Fruit fly (Drosophila melanogaster): ENCODE data around the gene CG32638.

The CG32638 gene

DNA sequence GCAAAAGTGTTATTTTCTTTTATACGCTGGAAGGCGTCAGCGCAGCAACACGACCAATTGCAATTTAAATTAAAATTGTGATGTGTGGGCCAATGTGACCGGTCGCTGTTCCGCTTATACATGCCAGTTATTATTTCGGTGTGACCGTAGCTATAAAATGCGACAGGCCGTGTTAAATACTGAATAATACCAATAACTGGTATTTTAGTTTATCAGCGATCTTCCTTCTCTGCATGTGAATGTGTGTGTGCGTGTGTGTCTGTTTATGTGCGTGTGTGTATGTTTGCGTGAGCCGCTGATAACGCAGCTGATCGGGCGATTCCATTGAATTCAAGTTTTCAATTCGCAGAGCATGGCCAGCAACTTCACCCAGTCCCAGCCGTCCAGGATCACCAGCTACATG is at the start of gene CG32638, which contains the start of the genes CG15717 and MFS10 (continued):
- no peak for TF ChIP-seq CG8281 (tag; optimal IDR thresholded peaks at IDR 0.05)
- TF ChIP-seq CG13775 (GFP tag; optimal IDR thresholded peaks at IDR 0.05) = no peak
- TF ChIP-seq CG6813 (GFP tag; optimal IDR thresholded peaks at IDR 0.05) = no peak
- no peak for TF ChIP-seq Sry-β (GFP tag; optimal IDR thresholded peaks at IDR 0.05)
- TF ChIP-seq CG14441 (GFP tag; IDR thresholded peaks at IDR 0.05) = no peak
- TF ChIP-seq hbn (GFP tag; IDR thresholded peaks at IDR 0.05; ENCODE audit: partially characterized antibody) = peak; percentile 28; the same call in 1 of the 2 replicates
- no peak for TF ChIP-seq br (optimal IDR thresholded peaks at IDR 0.05)
- no peak for TF ChIP-seq CG10565 (GFP tag; optimal IDR thresholded peaks at IDR 0.05)
- TF ChIP-seq pros (GFP tag; optimal IDR thresholded peaks at IDR 0.05) = no peak
- TF ChIP-seq fu2 (GFP tag; optimal IDR thresholded peaks at IDR 0.05) = no peak
- TF ChIP-seq chn (GFP tag; optimal IDR thresholded peaks at IDR 0.05) = no peak
- no peak for TF ChIP-seq CG12744 (GFP tag; optimal IDR thresholded peaks at IDR 0.05)
- no peak for TF ChIP-seq lbe (GFP tag; optimal IDR thresholded peaks at IDR 0.05)
- no peak for TF ChIP-seq Xrp1 (GFP tag; IDR thresholded peaks at IDR 0.05)
- TF ChIP-seq CG11398 (GFP tag; optimal IDR thresholded peaks at IDR 0.05) = no peak
- peak; percentile 72 for TF ChIP-seq CG31365 (tag; optimal IDR thresholded peaks at IDR 0.05)
- TF ChIP-seq pita (GFP tag; optimal IDR thresholded peaks at IDR 0.05) = no peak
- TF ChIP-seq NFAT (GFP tag; IDR thresholded peaks at IDR 0.05) = no peak
- 0 out of 2 replicates have a peak, but pooled peaks have one; percentile 10 for TF ChIP-seq CG14014 (GFP tag; IDR thresholded peaks at IDR 0.05)
- no peak for TF ChIP-seq CG17385 (GFP tag; optimal IDR thresholded peaks at IDR 0.05)
- peak; percentile 33 for TF ChIP-seq CG2120 (GFP tag; optimal IDR thresholded peaks at IDR 0.05)
- no peak for TF ChIP-seq cwo (GFP tag; optimal IDR thresholded peaks at IDR 0.05)
- no peak for TF ChIP-seq psq (GFP tag; optimal IDR thresholded peaks at IDR 0.05)
- no peak for TF ChIP-seq CG4730 (GFP tag; IDR thresholded peaks at IDR 0.05)
- TF ChIP-seq eyg (GFP tag; optimal IDR thresholded peaks at IDR 0.05) = no peak
- peak; percentile 37 for TF ChIP-seq CG10267 (tag; optimal IDR thresholded peaks at IDR 0.05)
- TF ChIP-seq CG16779 (GFP tag; IDR thresholded peaks at IDR 0.05) = no peak
- no peak for TF ChIP-seq sisA (GFP tag; IDR thresholded peaks at IDR 0.05)
- no peak for TF ChIP-seq mam (GFP tag; optimal IDR thresholded peaks at IDR 0.05)
- no peak for TF ChIP-seq Doc3 (GFP tag; IDR thresholded peaks at IDR 0.05; ENCODE audit: partially characterized antibody)
- no peak for TF ChIP-seq CG16815 (GFP tag; optimal IDR thresholded peaks at IDR 0.05)
- TF ChIP-seq pum (GFP tag; optimal IDR thresholded peaks at IDR 0.05) = no peak
- no peak for TF ChIP-seq CG6175 (GFP tag; IDR thresholded peaks at IDR 0.05)
- TF ChIP-seq Oli (tag; optimal IDR thresholded peaks at IDR 0.05) = no peak
- no peak for TF ChIP-seq btn (GFP tag; optimal IDR thresholded peaks at IDR 0.05)
- TF ChIP-seq Tbp (GFP tag; optimal IDR thresholded peaks at IDR 0.05) = no peak
- no peak for TF ChIP-seq CG12942 (GFP tag; optimal IDR thresholded peaks at IDR 0.05)
- TF ChIP-seq az2 (GFP tag; optimal IDR thresholded peaks at IDR 0.05) = no peak
- TF ChIP-seq CG6254 (GFP tag; optimal IDR thresholded peaks at IDR 0.05) = no peak
- no peak for TF ChIP-seq CG7745 (tag; optimal IDR thresholded peaks at IDR 0.05)
- no peak for TF ChIP-seq peb (GFP tag; IDR thresholded peaks at IDR 0.05)
- TF ChIP-seq tin (GFP tag; optimal IDR thresholded peaks at IDR 0.05) = no peak
- TF ChIP-seq CG11093 (GFP tag; IDR thresholded peaks at IDR 0.05) = no peak
- no peak for TF ChIP-seq HLH4C (GFP tag; IDR thresholded peaks at IDR 0.05; ENCODE audit: partially characterized antibody)
- TF ChIP-seq lola (GFP tag; optimal IDR thresholded peaks at IDR 0.05) = peak in 1 of 3 experiments; percentile 5
- TF ChIP-seq Opbp (GFP tag; IDR thresholded peaks at IDR 0.05; ENCODE audit: partially characterized antibody) = peak; percentile 68
- TF ChIP-seq CG3847 (GFP tag; IDR thresholded peaks at IDR 0.05) = peak; percentile 38
- no peak for TF ChIP-seq Atf3 (GFP tag; optimal IDR thresholded peaks at IDR 0.05)
- no peak for TF ChIP-seq Hmx (GFP tag; optimal IDR thresholded peaks at IDR 0.05)
- no peak for TF ChIP-seq CG4617 (GFP tag; optimal IDR thresholded peaks at IDR 0.05; ENCODE audit: borderline replicate concordance)
- TF ChIP-seq CG9817 (tag; optimal IDR thresholded peaks at IDR 0.05) = no peak
- no peak for TF ChIP-seq bowl (GFP tag; IDR thresholded peaks at IDR 0.05)
